Worm (Caenorhabditis elegans): ENCODE results near the gene dyla-1.

DNA sequence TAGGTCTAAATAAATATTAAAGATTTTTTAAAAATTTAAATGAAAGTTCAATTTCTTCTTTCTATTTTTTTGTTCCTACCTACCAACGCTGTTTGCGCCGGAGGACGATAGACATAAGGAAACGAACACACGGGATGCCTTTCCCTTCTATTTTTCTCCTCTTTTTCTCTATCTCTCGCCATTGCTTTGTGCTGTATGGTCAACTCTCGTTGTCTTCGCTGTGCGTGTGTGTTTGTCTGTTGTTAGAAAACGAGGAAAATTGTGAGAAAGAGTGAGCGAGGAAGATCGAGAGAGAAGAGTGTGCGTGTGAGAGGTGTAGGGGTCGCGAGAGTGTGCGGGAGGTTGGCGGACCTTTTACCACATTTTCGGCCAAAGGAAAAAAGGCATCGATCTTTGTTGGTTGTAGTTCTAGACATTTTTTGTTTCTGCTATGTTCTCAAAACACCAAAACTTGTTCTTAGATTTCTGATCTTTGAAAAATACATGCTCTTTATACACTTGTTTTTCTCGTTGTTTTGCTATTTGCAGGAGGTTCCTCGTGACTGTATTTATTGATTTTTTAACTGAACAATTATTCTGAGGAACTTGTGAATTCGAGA, 41.7 kb upstream of the dyla-1 start:
- TF ChIP-seq lin-13 (GFP tag; optimal IDR thresholded peaks at IDR 0.05), result peak; percentile 49
- no peak for TF ChIP-seq unc-62 (GFP tag; optimal IDR thresholded peaks at IDR 0.05)
- TF ChIP-seq nhr-11 (tag; optimal IDR thresholded peaks at IDR 0.05), result no peak
- peak; percentile 55 for TF ChIP-seq nhr-6 (tag; optimal IDR thresholded peaks at IDR 0.05)
- peak; percentile 20 to 55 for TF ChIP-seq mdl-1 (tag; optimal IDR thresholded peaks at IDR 0.05)
- peak; percentile 72 for TF ChIP-seq unc-55 (GFP tag; optimal IDR thresholded peaks at IDR 0.05)
- peak; percentile 53 for TF ChIP-seq fos-1 (tag; optimal IDR thresholded peaks at IDR 0.05)
- TF ChIP-seq peb-1 (tag; optimal IDR thresholded peaks at IDR 0.05), result no peak
- TF ChIP-seq snpc-4 (tag; optimal IDR thresholded peaks at IDR 0.05), result peak; percentile 2
- TF ChIP-seq elt-3 (tag; optimal IDR thresholded peaks at IDR 0.05), result no peak
- TF ChIP-seq lin-11 (tag; optimal IDR thresholded peaks at IDR 0.05), result peak; percentile 3
- peak; percentile 78 for TF ChIP-seq crh-2 (tag; optimal IDR thresholded peaks at IDR 0.05)
- peak; percentile 27 for TF ChIP-seq ceh-16 (tag; optimal IDR thresholded peaks at IDR 0.05)

All from whole organism, L2 larva.